Worm (Caenorhabditis elegans) whole organism, L4 larva: ENCODE results near the gene dhcr-24.

ENCODE experiments used
- ama-1 ChIP-seq: fragments of 150-350 bp; optimal IDR thresholded peaks from 2 replicates; lab custom pipeline; 2014; ENCODE audit warnings: inconsistent platforms, mixed read lengths
- egl-27 ChIP-seq: sonication (generic microtip); optimal IDR thresholded peaks from 3 replicates; lab custom pipeline; 2017; ENCODE audit warnings: missing biosample characterization, missing genetic modification reagents, missing genetic modification characterization
- fkh-10 ChIP-seq: fragments of 150-350 bp; optimal IDR thresholded peaks from 2 replicates; lab custom pipeline; 2014; ENCODE audit warnings: missing biosample characterization, missing genetic modification reagents, missing genetic modification characterization
- lsy-2 ChIP-seq, 2 experiments: fragments of 150-350 bp in 1 of 2; sonication (generic microtip) in 1 of 2; optimal IDR thresholded peaks; 2 replicates each; lab custom pipeline; 2014 to 2017; ENCODE audit warnings: missing biosample characterization in 2 of 2, missing genetic modification characterization in 2 of 2
- nhr-25 ChIP-seq: sonication (generic microtip); optimal IDR thresholded peaks from 2 replicates; lab custom pipeline; 2017; ENCODE audit warnings: missing genetic modification characterization, mild to moderate bottlenecking, missing compliant biosample characterization, antibody characterized with exemption, moderate library complexity, borderline replicate concordance; ENCODE audit not compliant: insufficient read depth
- php-3 ChIP-seq: fragments of 200-800 bp; sonication (Bioruptor generic); IDR thresholded peaks from 2 replicates; pipeline ENCODE4 v1.3.6; 2022; ENCODE audit warnings: missing genetic modification reagents, missing genetic modification characterization, missing compliant biosample characterization
- unc-39 ChIP-seq: sonication (generic microtip); optimal IDR thresholded peaks from 2 replicates; lab custom pipeline; 2017; ENCODE audit warnings: missing biosample characterization, missing genetic modification characterization
- ztf-11 ChIP-seq: fragments of 150-350 bp; optimal IDR thresholded peaks from 2 replicates; lab custom pipeline; 2014; ENCODE audit warnings: missing biosample characterization, missing genetic modification characterization

- no peak for TF ChIP-seq unc-39
- TF ChIP-seq ztf-11, result no peak
- no peak for TF ChIP-seq egl-27 (tag; lab: Kevin White, UChicago)
- TF ChIP-seq php-3 (GFP tag; lab: Robert Waterston, UW), result no peak
- no peak for TF ChIP-seq fkh-10 (GFP tag; lab: Kevin White, UChicago)
- no peak for TF ChIP-seq nhr-25 (tag; lab: Kevin White, UChicago)
- no peak for TF ChIP-seq lsy-2 (tag; optimal IDR thresholded peaks at IDR 0.05; lab: Kevin White, UChicago)
- TF ChIP-seq ama-1, result no peak
These were observed 22.9 kb downstream of the dhcr-24 start, which contains the start of gene F52H2.3 for ce11 chrX:2541003-2541521.
